Worm (Caenorhabditis elegans): Measurements from ENCODE around the gene cutl-17.
A peak's percentile ranks its signal among the peaks of the same experiment; 100 is the strongest.

Gene cutl-17

ce11 chrIV:9459224-9459781, 2.0 kb upstream of the cutl-17 start, which contains the start of gene copb-2 (continued):
- TF ChIP-seq hlh-26 (GFP tag; conservative IDR thresholded peaks at IDR 0.05) (no peak), die-1 (tag; optimal IDR thresholded peaks at IDR 0.05) (no peak), F23B12.7 (tag; optimal IDR thresholded peaks at IDR 0.05; ENCODE audit: insufficient read depth) (no peak), rcor-1 (GFP tag; IDR thresholded peaks at IDR 0.05) (no peak), T07F8.4 (tag; optimal IDR thresholded peaks at IDR 0.05) (no peak), nhr-90 (tag; optimal IDR thresholded peaks at IDR 0.05) (no peak), F33H1.4 (GFP tag; IDR thresholded peaks at IDR 0.05) (peak; percentile 88), snpc-1.1 (tag; optimal IDR thresholded peaks at IDR 0.05; ENCODE audit: insufficient read depth) (peak; percentile 79), ztf-28 (GFP tag; IDR thresholded peaks at IDR 0.05) (no peak)

DNA sequence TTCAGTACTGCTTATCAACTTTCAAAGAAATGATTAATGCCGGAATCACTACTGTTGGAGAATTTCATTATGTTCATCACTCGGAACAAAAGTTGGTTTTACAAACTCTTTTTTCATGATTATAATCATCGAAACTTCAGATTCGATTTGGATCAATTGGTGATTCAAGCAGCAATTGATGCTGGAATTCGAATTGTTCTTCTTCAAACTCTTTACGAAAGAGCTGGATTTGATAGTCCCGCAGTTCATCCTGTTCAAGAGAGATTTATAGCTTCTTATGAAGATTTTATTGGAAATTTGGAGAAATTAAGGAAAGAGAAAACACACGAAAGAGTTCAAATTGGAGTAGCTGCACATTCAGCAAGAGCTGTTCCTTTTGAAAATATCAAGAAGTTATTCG, 5.5 kb downstream of the cutl-17 start:
- TF ChIP-seq ztf-22 (GFP tag; optimal IDR thresholded peaks at IDR 0.05), result no peak
- TF ChIP-seq snpc-4 (GFP tag; optimal IDR thresholded peaks at IDR 0.05), result no peak
- no peak for TF ChIP-seq snpc-4 (tag; optimal IDR thresholded peaks at IDR 0.05)
- TF ChIP-seq ztf-3 (GFP tag; optimal IDR thresholded peaks at IDR 0.05), result no peak
- TF ChIP-seq B0019.2 (GFP tag; conservative IDR thresholded peaks at IDR 0.05), result no peak
- no peak for TF ChIP-seq mcd-1 (GFP tag; IDR thresholded peaks at IDR 0.05)
- no peak for TF ChIP-seq ekl-4 (GFP tag; IDR thresholded peaks at IDR 0.05)
- TF ChIP-seq egrh-3 (GFP tag; IDR thresholded peaks at IDR 0.05), result no peak
- no peak for TF ChIP-seq aptf-3 (GFP tag; IDR thresholded peaks at IDR 0.05)
- no peak for TF ChIP-seq ceh-100 (GFP tag; IDR thresholded peaks at IDR 0.05)
- TF ChIP-seq efl-1 (GFP tag; optimal IDR thresholded peaks at IDR 0.05), result no peak

DNA sequence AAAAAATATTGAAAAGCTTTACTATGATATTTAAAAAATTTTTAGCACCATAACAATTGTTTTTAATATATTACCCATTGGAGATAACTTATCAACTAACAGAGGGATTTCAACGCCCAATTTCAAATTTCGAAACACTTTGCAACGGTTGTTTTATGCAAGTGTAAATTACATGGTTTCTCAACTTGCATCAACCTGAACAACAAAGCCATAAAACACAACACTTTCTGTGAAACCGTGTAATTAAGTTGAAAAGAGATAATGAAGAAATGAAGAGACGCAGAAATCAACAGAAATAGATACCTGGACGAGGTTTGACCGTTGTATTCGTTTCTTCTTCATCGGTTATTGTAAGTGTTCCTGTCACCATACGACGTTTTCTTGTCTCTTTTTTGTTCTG, 6.9 kb downstream of the cutl-17 start, which contains the start of gene cpin-1:
cpin-1 (plus strand) TSS at position 301 of the 400 bp plus-strand sequence.
- TF ChIP-seq hrde-1 (tag; optimal IDR thresholded peaks at IDR 0.05; ENCODE audit: borderline replicate concordance) (no peak), nhr-90 (tag; optimal IDR thresholded peaks at IDR 0.05) (no peak), ceh-100 (GFP tag; IDR thresholded peaks at IDR 0.05) (no peak), hmg-1.2 (GFP tag; IDR thresholded peaks at IDR 0.05) (no peak; the same call in 1 of the 2 replicates), die-1 (tag; optimal IDR thresholded peaks at IDR 0.05) (no peak), bed-2 (GFP tag; IDR thresholded peaks at IDR 0.05) (no peak)

- TF ChIP-seq Y79H2A.3 (GFP tag; conservative IDR thresholded peaks at IDR 0.05) (no peak), K12H6.12 (tag; optimal IDR thresholded peaks at IDR 0.05) (peak; percentile 2)
Observed at ce11 chrIV:9447209-9447608, 10.1 kb downstream of the cutl-17 start, which contains the start of gene hsp-12.6. Gene hsp-12.6, minus strand, starts transcription at chrIV:9447228.

ce11 chrIV:9445407-9445806, 11.9 kb downstream of the cutl-17 start, which contains the start of gene hsp-12.3:
Gene hsp-12.3, minus strand, starts transcription at chrIV:9445507.
- no peak for TF ChIP-seq T07F8.4 (tag; optimal IDR thresholded peaks at IDR 0.05)
- no peak for TF ChIP-seq snpc-1.1 (tag; optimal IDR thresholded peaks at IDR 0.05; ENCODE audit: insufficient read depth)
- no peak for TF ChIP-seq dpff-1 (tag; optimal IDR thresholded peaks at IDR 0.05)
- no peak for TF ChIP-seq nfyb-1 (GFP tag; IDR thresholded peaks at IDR 0.05)
- no peak for TF ChIP-seq ceh-27 (GFP tag; optimal IDR thresholded peaks at IDR 0.05)
- TF ChIP-seq F52B5.7 (tag; optimal IDR thresholded peaks at IDR 0.05), result no peak
- no peak for TF ChIP-seq Y56A3A.18 (GFP tag; IDR thresholded peaks at IDR 0.05)
- TF ChIP-seq C17E4.6 (GFP tag; IDR thresholded peaks at IDR 0.05), result no peak
- TF ChIP-seq ztf-28 (GFP tag; IDR thresholded peaks at IDR 0.05), result no peak
- TF ChIP-seq attf-3 (GFP tag; conservative IDR thresholded peaks at IDR 0.05), result no peak
- no peak for TF ChIP-seq F37B4.10 (GFP tag; IDR thresholded peaks at IDR 0.05)
- TF ChIP-seq ceh-79 (tag; optimal IDR thresholded peaks at IDR 0.05), result no peak
- TF ChIP-seq cebp-2 (GFP tag; IDR thresholded peaks at IDR 0.05), result no peak
- TF ChIP-seq F23B12.7 (tag; optimal IDR thresholded peaks at IDR 0.05; ENCODE audit: insufficient read depth), result no peak
- TF ChIP-seq B0261.1 (tag; optimal IDR thresholded peaks at IDR 0.05), result no peak
